Worm (Caenorhabditis elegans) whole organism, L2 larva: Measurements from ENCODE around the gene math-39.
A peak's percentile ranks its signal among the peaks of the same experiment; 100 is the strongest.

Experiments
- F13H6.1 ChIP-seq: sonication (generic microtip); optimal IDR thresholded peaks from 2 replicates; lab custom pipeline; 2016; ENCODE audit warnings: missing genetic modification characterization, missing compliant biosample characterization
- R02D3.7 ChIP-seq: fragments of 150-350 bp; optimal IDR thresholded peaks from 2 replicates; lab custom pipeline; 2014; ENCODE audit warnings: missing biosample characterization, missing genetic modification characterization
- ZK546.5 ChIP-seq: sonication (generic microtip); optimal IDR thresholded peaks from 2 replicates; lab custom pipeline; 2017; ENCODE audit warnings: missing biosample characterization, missing genetic modification characterization
- ama-1 ChIP-seq: fragments of 150-350 bp; optimal IDR thresholded peaks from 2 replicates; lab custom pipeline; 2018; ENCODE audit warnings: inconsistent platforms
- ceh-16 ChIP-seq: fragments of 150-350 bp; optimal IDR thresholded peaks from 2 replicates; lab custom pipeline; 2014; ENCODE audit warnings: missing biosample characterization, missing genetic modification characterization
- ceh-82 ChIP-seq: fragments of 150-350 bp; optimal IDR thresholded peaks from 2 replicates; lab custom pipeline; 2014; ENCODE audit warnings: missing biosample characterization, missing genetic modification characterization
- crh-2 ChIP-seq: sonication (generic microtip); optimal IDR thresholded peaks from 2 replicates; lab custom pipeline; 2017; ENCODE audit warnings: missing biosample characterization, missing genetic modification characterization
- elt-1 ChIP-seq: fragments of 150-350 bp; optimal IDR thresholded peaks from 2 replicates; lab custom pipeline; 2014; ENCODE audit warnings: missing biosample characterization, missing genetic modification characterization
- fos-1 ChIP-seq: fragments of 150-350 bp; optimal IDR thresholded peaks from 2 replicates; lab custom pipeline; 2014; ENCODE audit warnings: missing biosample characterization, missing genetic modification characterization
- gmeb-1 ChIP-seq: fragments of 150-350 bp; optimal IDR thresholded peaks from 2 replicates; lab custom pipeline; 2014; ENCODE audit warnings: missing biosample characterization, missing genetic modification characterization
- lin-11 ChIP-seq: fragments of 150-350 bp; sonication (generic microtip); optimal IDR thresholded peaks from 2 replicates; lab custom pipeline; 2014; ENCODE audit warnings: missing biosample characterization, missing genetic modification characterization, inconsistent platforms, mixed read lengths
- lin-13 ChIP-seq: fragments of 150-350 bp; optimal IDR thresholded peaks from 2 replicates; lab custom pipeline; 2014; ENCODE audit warnings: missing biosample characterization, missing genetic modification reagents, missing genetic modification characterization
- lin-39 ChIP-seq: fragments of 150-350 bp; optimal IDR thresholded peaks from 2 replicates; lab custom pipeline; 2014; ENCODE audit warnings: missing biosample characterization, missing genetic modification reagents, missing genetic modification characterization
- nhr-10 ChIP-seq: sonication (generic microtip); optimal IDR thresholded peaks from 2 replicates; lab custom pipeline; 2017; ENCODE audit warnings: missing biosample characterization, missing genetic modification characterization
- nhr-11 ChIP-seq: fragments of 150-350 bp; optimal IDR thresholded peaks from 2 replicates; lab custom pipeline; 2014; ENCODE audit warnings: missing biosample characterization, missing genetic modification characterization
- nhr-129 ChIP-seq: fragments of 150-350 bp; optimal IDR thresholded peaks from 2 replicates; lab custom pipeline; 2014; ENCODE audit warnings: missing biosample characterization, missing genetic modification characterization
- nhr-21 ChIP-seq: fragments of 150-350 bp; optimal IDR thresholded peaks from 2 replicates; lab custom pipeline; 2014; ENCODE audit warnings: missing biosample characterization, missing genetic modification characterization
- nhr-237 ChIP-seq: fragments of 150-350 bp; optimal IDR thresholded peaks from 2 replicates; lab custom pipeline; 2014; ENCODE audit warnings: missing biosample characterization, missing genetic modification characterization
- nhr-25 ChIP-seq: fragments of 150-350 bp; sonication (generic microtip); optimal IDR thresholded peaks from 3 replicates; lab custom pipeline; 2014; ENCODE audit warnings: missing biosample characterization, missing genetic modification characterization
- nhr-77 ChIP-seq: fragments of 150-350 bp; optimal IDR thresholded peaks from 2 replicates; lab custom pipeline; 2014; ENCODE audit warnings: missing biosample characterization, missing genetic modification characterization
- peb-1 ChIP-seq: fragments of 150-350 bp; optimal IDR thresholded peaks from 2 replicates; lab custom pipeline; 2014; ENCODE audit warnings: missing biosample characterization, missing genetic modification characterization
- sem-4 ChIP-seq: fragments of 150-350 bp; optimal IDR thresholded peaks from 2 replicates; lab custom pipeline; 2014; ENCODE audit warnings: missing biosample characterization, missing genetic modification reagents, missing genetic modification characterization
- skn-1 ChIP-seq: sonication (generic microtip); optimal IDR thresholded peaks from 2 replicates; lab custom pipeline; 2017; ENCODE audit warnings: missing biosample characterization, missing genetic modification characterization
- sma-3 ChIP-seq: sonication (generic microtip); optimal IDR thresholded peaks from 2 replicates; lab custom pipeline; 2016; ENCODE audit warnings: missing genetic modification reagents, missing genetic modification characterization, missing compliant biosample characterization
- unc-39 ChIP-seq: fragments of 150-350 bp; optimal IDR thresholded peaks from 2 replicates; lab custom pipeline; 2014; ENCODE audit warnings: missing biosample characterization, missing genetic modification characterization
- unc-55 ChIP-seq: fragments of 150-350 bp; sonication (generic microtip); optimal IDR thresholded peaks from 3 replicates; lab custom pipeline; 2014; ENCODE audit warnings: missing biosample characterization, missing genetic modification reagents, missing genetic modification characterization
- unc-62 ChIP-seq: fragments of 150-350 bp; optimal IDR thresholded peaks from 2 replicates; lab custom pipeline; 2014; ENCODE audit warnings: missing biosample characterization, missing genetic modification reagents, missing genetic modification characterization
- zag-1 ChIP-seq: fragments of 150-350 bp; optimal IDR thresholded peaks from 2 replicates; lab custom pipeline; 2014; ENCODE audit warnings: missing biosample characterization, missing genetic modification characterization
- ztf-1 ChIP-seq: fragments of 200-800 bp; sonication (Bioruptor generic); conservative IDR thresholded peaks from 2 replicates; pipeline ENCODE4 v1.3.6; 2022; ENCODE audit warnings: missing genetic modification characterization, missing compliant biosample characterization

The math-39 gene

DNA sequence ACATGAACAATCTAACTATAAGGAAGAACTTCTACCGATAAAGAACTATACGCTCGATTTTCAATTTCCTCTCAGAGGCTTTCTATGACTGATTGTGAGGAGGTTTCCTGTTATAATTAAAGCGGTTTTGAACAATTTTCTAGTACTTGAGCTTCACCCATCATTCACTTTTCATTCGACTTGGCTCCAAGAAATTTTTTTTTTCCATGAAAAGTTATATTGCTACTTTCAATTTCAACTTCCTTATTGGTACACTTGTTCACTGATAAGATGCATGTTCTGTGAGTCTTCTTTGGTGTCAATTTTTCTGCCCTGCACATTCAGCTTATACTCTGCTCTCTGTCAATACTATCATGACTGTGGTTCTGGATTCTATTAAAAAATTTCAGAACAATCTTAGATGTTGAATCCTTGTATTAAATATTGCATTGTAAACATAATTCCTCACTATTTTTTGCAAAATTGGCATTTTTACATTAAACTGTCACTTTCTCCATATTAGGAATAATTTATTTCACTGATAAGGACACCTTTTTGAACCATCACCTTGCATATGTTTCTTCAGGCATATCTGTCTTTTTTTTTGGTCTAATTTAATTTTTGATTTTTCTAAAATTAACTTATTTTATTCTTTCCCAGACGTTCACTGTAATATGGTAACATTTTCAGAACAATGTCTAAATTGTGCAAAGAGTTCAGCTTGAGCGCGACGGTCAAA, 38.9 kb downstream of the math-39 start, which contains the start of gene math-10:
Gene math-10, plus strand, starts transcription at position 668 of the 718 bp plus-strand sequence.
- TF ChIP-seq nhr-237 (no peak), lin-13 (GFP tag; lab: Kevin White, UChicago) (no peak), fos-1 (tag; lab: Kevin White, UChicago) (peak; percentile 24), ceh-82 (no peak), elt-1 (no peak), crh-2 (tag; lab: Kevin White, UChicago) (peak; percentile 7)
- TF ChIP-seq, all 48 proteins: peak for 2

DNA sequence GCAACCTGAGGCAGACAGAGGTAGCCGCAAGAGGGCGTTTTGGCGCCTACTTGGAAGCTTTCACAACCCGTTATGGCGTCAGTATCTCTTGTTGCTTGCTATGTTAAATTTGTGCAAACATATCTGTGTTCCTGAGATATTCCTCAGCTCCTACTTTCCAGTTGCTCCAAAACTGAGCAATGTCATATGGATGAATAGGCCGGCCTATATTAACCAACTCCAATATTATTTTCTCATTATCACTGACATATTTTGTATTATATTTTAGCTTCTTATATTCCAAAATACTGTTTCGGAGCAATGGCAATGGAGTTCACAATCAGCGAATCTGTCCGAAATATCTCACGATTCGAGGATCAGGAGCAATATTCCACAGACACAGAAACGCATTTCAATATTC, 43.5 kb downstream of the math-39 start, which contains the start of gene math-13:
Gene math-13, plus strand, starts transcription at position 301 of the 400 bp plus-strand sequence.
- TF ChIP-seq R02D3.7 (tag; lab: Kevin White, UChicago) (no peak), lin-39 (tag; lab: Kevin White, UChicago) (no peak), ceh-16 (tag; lab: Kevin White, UChicago) (no peak), zag-1 (no peak), nhr-10 (tag; lab: Kevin White, UChicago) (no peak), lin-11 (no peak), crh-2 (tag; lab: Kevin White, UChicago) (no peak), unc-55 (GFP tag; lab: Kevin White, UChicago) (no peak), unc-39 (tag; lab: Kevin White, UChicago) (no peak), ztf-1 (GFP tag; lab: Robert Waterston, UW) (no peak), ceh-82 (no peak), nhr-237 (no peak), nhr-77 (tag; lab: Kevin White, UChicago) (no peak)

DNA sequence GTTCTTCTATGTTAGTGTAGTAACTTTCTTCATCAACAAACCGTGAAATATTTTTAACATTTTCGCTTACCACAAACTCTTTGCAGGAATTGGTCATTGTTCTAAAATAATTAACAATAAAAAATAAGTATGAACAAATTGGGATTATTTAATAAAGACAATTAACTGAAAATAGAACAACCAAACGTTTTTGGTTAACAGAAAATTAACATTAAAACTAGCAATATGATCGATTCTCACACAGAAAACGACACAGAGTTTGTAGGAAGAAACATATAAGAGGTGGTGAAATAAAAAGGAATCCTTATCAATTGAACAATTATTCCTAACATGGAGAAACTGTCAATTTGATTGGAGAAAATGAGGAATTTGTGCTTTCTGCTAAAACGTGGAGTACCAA, 46.5 kb downstream of the math-39 start, which contains the start of gene math-16:
Gene math-16, minus strand, starts transcription at position 101 of the 400 bp plus-strand sequence.
- TF ChIP-seq ztf-1 (GFP tag; lab: Robert Waterston, UW): no peak
- TF ChIP-seq nhr-21 (tag; lab: Kevin White, UChicago): no peak
- no peak for TF ChIP-seq skn-1 (tag; lab: Kevin White, UChicago)
- TF ChIP-seq sma-3 (GFP tag; lab: Kevin White, UChicago): no peak
- no peak for TF ChIP-seq unc-62
- TF ChIP-seq peb-1 (tag; lab: Kevin White, UChicago): no peak
- TF ChIP-seq sem-4: no peak
- no peak for TF ChIP-seq nhr-129 (tag; lab: Kevin White, UChicago)
- no peak for TF ChIP-seq nhr-11 (tag; lab: Kevin White, UChicago)
- TF ChIP-seq ZK546.5 (tag; lab: Kevin White, UChicago): no peak
- TF ChIP-seq lin-13 (GFP tag; lab: Kevin White, UChicago): no peak
- no peak for TF ChIP-seq F13H6.1 (tag; lab: Kevin White, UChicago)

DNA sequence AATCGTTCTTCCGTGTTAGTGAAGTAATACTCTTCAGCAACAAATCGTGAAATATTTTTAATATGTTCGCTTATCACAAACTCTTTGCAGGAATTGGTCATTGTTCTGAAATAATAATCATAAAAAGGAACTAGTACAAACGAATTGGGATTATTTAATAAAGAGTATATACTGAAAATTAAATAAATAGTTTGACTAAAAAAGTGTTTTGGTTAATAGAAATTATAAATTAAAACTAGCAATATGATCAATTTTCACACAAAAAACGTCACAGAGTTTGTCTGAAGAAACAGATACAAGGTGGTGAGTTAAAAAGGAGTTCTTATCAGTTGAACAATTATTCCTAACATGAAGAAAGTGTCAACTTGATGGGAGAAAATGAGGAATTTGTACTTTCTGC, 50.6 kb downstream of the math-39 start, which contains the start of gene math-5:
Gene math-5, minus strand, starts transcription at position 101 of the 400 bp plus-strand sequence.
- TF ChIP-seq gmeb-1 (tag; lab: Kevin White, UChicago) (no peak), ama-1 (lab: Kevin White, UChicago) (no peak), nhr-77 (tag; lab: Kevin White, UChicago) (no peak), nhr-25 (tag; lab: Kevin White, UChicago) (no peak), lin-39 (tag; lab: Kevin White, UChicago) (no peak)
